Worm (Caenorhabditis elegans) whole organism, young adult: ENCODE measurements around the gene pgl-3.
A peak's percentile ranks its signal among the peaks of the same experiment; 100 is the strongest.

Source experiments
- B0035.1 ChIP-seq: sonication (generic microtip); optimal IDR thresholded peaks from 2 replicates; lab custom pipeline; 2016; ENCODE audit warnings: missing genetic modification characterization, mild to moderate bottlenecking, missing compliant biosample characterization, missing genotype, missing genetic modification reagents
- F57C9.4 ChIP-seq: sonication (generic microtip); optimal IDR thresholded peaks from 2 replicates; lab custom pipeline; 2017; ENCODE audit warnings: mild to moderate bottlenecking, missing genetic modification characterization, missing compliant biosample characterization
- K11D2.4 ChIP-seq: fragments of 200-800 bp; sonication (Bioruptor generic); IDR thresholded peaks from 2 replicates; pipeline ENCODE4 v1.3.6; 2022; ENCODE audit warnings: missing genetic modification reagents, missing genetic modification characterization, missing compliant biosample characterization
- K12H6.12 ChIP-seq: fragments of 200-800 bp; sonication (Bioruptor generic); optimal IDR thresholded peaks from 2 replicates; lab custom pipeline; 2018; ENCODE audit warnings: mild to moderate bottlenecking, missing genetic modification characterization, missing compliant biosample characterization
- Y79H2A.3 ChIP-seq: fragments of 200-800 bp; sonication (Bioruptor generic); conservative IDR thresholded peaks from 2 replicates; pipeline ENCODE4 v1.3.6; 2022; ENCODE audit warnings: missing genetic modification reagents, missing genetic modification characterization, missing compliant biosample characterization
- Y95B8A.8 ChIP-seq: fragments of 200-800 bp; sonication (Bioruptor generic); IDR thresholded peaks from 2 replicates; pipeline ENCODE4 v1.3.6; 2022; ENCODE audit warnings: missing genetic modification reagents, missing genetic modification characterization, missing compliant biosample characterization
- ZK185.1 ChIP-seq: sonication (generic microtip); optimal IDR thresholded peaks from 2 replicates; lab custom pipeline; 2016; ENCODE audit warnings: mild to moderate bottlenecking, missing genetic modification characterization, missing compliant biosample characterization; ENCODE audit not compliant: poor library complexity, severe bottlenecking
- aptf-2 ChIP-seq: fragments of 200-800 bp; sonication (Bioruptor generic); conservative IDR thresholded peaks from 2 replicates; pipeline ENCODE4 v1.3.6; 2022; ENCODE audit warnings: missing genetic modification reagents, missing genetic modification characterization, missing compliant biosample characterization
- atf-7 ChIP-seq: sonication (generic microtip); optimal IDR thresholded peaks from 2 replicates; lab custom pipeline; 2017; ENCODE audit warnings: mild to moderate bottlenecking, missing genetic modification characterization, missing compliant biosample characterization
- athp-1 ChIP-seq: sonication (generic microtip); optimal IDR thresholded peaks from 2 replicates; lab custom pipeline; 2017; ENCODE audit warnings: mild to moderate bottlenecking, missing genetic modification characterization, missing compliant biosample characterization
- ccch-3 ChIP-seq: fragments of 200-800 bp; sonication (Bioruptor generic); optimal IDR thresholded peaks from 2 replicates; lab custom pipeline; 2018; ENCODE audit warnings: mild to moderate bottlenecking, missing genetic modification characterization, missing compliant biosample characterization
- cebp-1 ChIP-seq, 2 experiments: fragments of 200-800 bp in 1 of 2; sonication (Bioruptor generic) in 1 of 2; sonication (generic microtip) in 1 of 2; IDR thresholded peaks in 1 of 2; optimal IDR thresholded peaks in 1 of 2; 2 replicates each; pipeline versions ENCODE4 v1.3.6 to Lab custom; 2017 to 2022; ENCODE audit warnings: missing compliant biosample characterization in 2 of 2, missing genetic modification characterization in 2 of 2, mild to moderate bottlenecking in 1 of 2, missing genetic modification reagents in 1 of 2, moderate library complexity in 1 of 2
- ceh-100 ChIP-seq: fragments of 200-800 bp; sonication (Bioruptor generic); IDR thresholded peaks from 2 replicates; pipeline ENCODE4 v1.3.6; 2022; ENCODE audit warnings: missing genetic modification reagents, missing genetic modification characterization, missing compliant biosample characterization
- ceh-58 ChIP-seq: fragments of 200-800 bp; sonication (Bioruptor generic); IDR thresholded peaks from 2 replicates; pipeline ENCODE4 v1.3.6; 2022; ENCODE audit warnings: missing genetic modification characterization, missing compliant biosample characterization
- ceh-91 ChIP-seq: fragments of 200-800 bp; sonication (Bioruptor generic); IDR thresholded peaks from 2 replicates; pipeline ENCODE4 v1.3.6; 2022; ENCODE audit warnings: missing genetic modification reagents, missing genetic modification characterization, missing compliant biosample characterization
- die-1 ChIP-seq: sonication (generic microtip); optimal IDR thresholded peaks from 2 replicates; lab custom pipeline; 2016; ENCODE audit warnings: missing genotype, mild to moderate bottlenecking, missing genetic modification characterization, missing compliant biosample characterization
- dox-1 ChIP-seq: fragments of 200-800 bp; sonication (Bioruptor generic); IDR thresholded peaks from 2 replicates; pipeline ENCODE4 v1.3.6; 2022; ENCODE audit warnings: missing genetic modification reagents, missing genetic modification characterization, missing compliant biosample characterization
- efl-1 ChIP-seq: fragments of 150-350 bp; optimal IDR thresholded peaks from 2 replicates; lab custom pipeline; 2014; ENCODE audit warnings: missing biosample characterization, missing genetic modification reagents, missing genetic modification characterization
- egl-18 ChIP-seq: fragments of 200-800 bp; sonication (Bioruptor generic); IDR thresholded peaks from 2 replicates; pipeline ENCODE4 v1.3.6; 2022; ENCODE audit warnings: missing genetic modification reagents, missing genetic modification characterization, missing compliant biosample characterization
- ets-4 ChIP-seq: fragments of 200-800 bp; sonication (Bioruptor generic); optimal IDR thresholded peaks from 2 replicates; lab custom pipeline; 2018; ENCODE audit warnings: mild to moderate bottlenecking, missing genetic modification characterization, missing compliant biosample characterization
- him-1 ChIP-seq: sonication (generic microtip); optimal IDR thresholded peaks from 2 replicates; lab custom pipeline; 2016; ENCODE audit warnings: missing genotype, missing genetic modification reagents, missing genetic modification characterization, missing compliant biosample characterization
- hlh-12 ChIP-seq: sonication (generic microtip); optimal IDR thresholded peaks from 2 replicates; lab custom pipeline; 2016; ENCODE audit warnings: missing genetic modification characterization, missing compliant biosample characterization
- hmg-1.2 ChIP-seq: fragments of 200-800 bp; sonication (Bioruptor generic); IDR thresholded peaks from 2 replicates; pipeline ENCODE4 v1.3.6; 2022; ENCODE audit warnings: missing genetic modification reagents, missing genetic modification characterization, missing compliant biosample characterization
- lag-1 ChIP-seq: fragments of 200-800 bp; sonication (Bioruptor generic); IDR thresholded peaks from 2 replicates; pipeline ENCODE4 v1.3.6; 2022; ENCODE audit warnings: missing genetic modification reagents, missing genetic modification characterization, missing compliant biosample characterization
- let-607 ChIP-seq, 2 experiments: fragments of 200-800 bp in 1 of 2; sonication (Bioruptor generic) in 1 of 2; sonication (generic microtip) in 1 of 2; optimal IDR thresholded peaks; 2 replicates each; lab custom pipeline; 2016 to 2018; ENCODE audit warnings: mild to moderate bottlenecking in 2 of 2, missing compliant biosample characterization in 2 of 2, missing genetic modification characterization in 2 of 2, moderate library complexity in 2 of 2, missing genotype in 1 of 2
- lin-40 ChIP-seq: sonication (generic microtip); optimal IDR thresholded peaks from 2 replicates; lab custom pipeline; 2016; ENCODE audit warnings: missing genetic modification characterization, mild to moderate bottlenecking, missing compliant biosample characterization, missing genotype, missing genetic modification reagents
- lin-54 ChIP-seq: fragments of 200-800 bp; sonication (Bioruptor generic); optimal IDR thresholded peaks from 2 replicates; lab custom pipeline; 2018; ENCODE audit warnings: mild to moderate bottlenecking, missing genetic modification characterization, missing compliant biosample characterization
- madf-3 ChIP-seq: fragments of 200-800 bp; sonication (Bioruptor generic); IDR thresholded peaks from 2 replicates; pipeline ENCODE4 v1.3.6; 2022; ENCODE audit warnings: missing genetic modification reagents, missing genetic modification characterization, missing compliant biosample characterization
- madf-6 ChIP-seq: fragments of 200-800 bp; sonication (Bioruptor generic); IDR thresholded peaks from 2 replicates; pipeline ENCODE4 v1.3.6; 2022; ENCODE audit warnings: missing genetic modification reagents, missing genetic modification characterization, missing compliant biosample characterization
- mes-4 ChIP-seq: sonication (generic microtip); optimal IDR thresholded peaks from 2 replicates; lab custom pipeline; 2016; ENCODE audit warnings: missing genotype, missing genetic modification characterization, missing compliant biosample characterization
- nfya-1 ChIP-seq: sonication (generic microtip); optimal IDR thresholded peaks from 2 replicates; lab custom pipeline; 2017; ENCODE audit warnings: antibody characterized with exemption, missing compliant biosample characterization, missing genetic modification characterization, borderline replicate concordance; ENCODE audit not compliant: insufficient read depth
- nhr-120 ChIP-seq: fragments of 200-800 bp; sonication (Bioruptor generic); IDR thresholded peaks from 2 replicates; pipeline ENCODE4 v1.3.6; 2022; ENCODE audit warnings: missing genetic modification characterization, missing compliant biosample characterization
- nhr-179 ChIP-seq: sonication (generic microtip); optimal IDR thresholded peaks from 2 replicates; lab custom pipeline; 2016; ENCODE audit warnings: mild to moderate bottlenecking, missing genetic modification characterization, missing compliant biosample characterization
- nhr-90 ChIP-seq: sonication (generic microtip); optimal IDR thresholded peaks from 2 replicates; lab custom pipeline; 2016; ENCODE audit warnings: missing genotype, mild to moderate bottlenecking, missing genetic modification characterization, missing compliant biosample characterization
- pbrm-1 ChIP-seq: fragments of 200-800 bp; sonication (Bioruptor generic); IDR thresholded peaks from 2 replicates; pipeline ENCODE4 v1.3.6; 2022; ENCODE audit warnings: missing genetic modification reagents, missing genetic modification characterization, missing compliant biosample characterization
- rcor-1 ChIP-seq: fragments of 200-800 bp; sonication (Bioruptor generic); IDR thresholded peaks from 2 replicates; pipeline ENCODE4 v1.3.6; 2022; ENCODE audit warnings: missing genetic modification reagents, missing genetic modification characterization, missing compliant biosample characterization
- rpc-1 ChIP-seq, 2 experiments: fragments of 150-350 bp in 1 of 2; sonication (generic microtip) in 1 of 2; optimal IDR thresholded peaks; 2 replicates each; lab custom pipeline; 2014 to 2018; ENCODE audit warnings: missing biosample characterization in 1 of 2, missing genetic modification characterization in 1 of 2, missing genetic modification reagents in 1 of 2, missing genotype in 1 of 2
- sea-2 ChIP-seq: fragments of 200-800 bp; sonication (Bioruptor generic); IDR thresholded peaks from 2 replicates; pipeline ENCODE4 v1.3.6; 2022; ENCODE audit warnings: missing genetic modification characterization, missing compliant biosample characterization
- snpc-1.1 ChIP-seq: sonication (generic microtip); optimal IDR thresholded peaks from 2 replicates; lab custom pipeline; 2017; ENCODE audit warnings: missing genetic modification characterization, mild to moderate bottlenecking, missing compliant biosample characterization, antibody characterized with exemption, moderate library complexity, missing genotype, missing genetic modification reagents; ENCODE audit not compliant: insufficient read depth
- snpc-1.3 ChIP-seq: sonication (generic microtip); optimal IDR thresholded peaks from 2 replicates; lab custom pipeline; 2017; ENCODE audit warnings: missing genetic modification characterization, mild to moderate bottlenecking, missing compliant biosample characterization, antibody characterized with exemption, moderate library complexity, missing genotype, missing genetic modification reagents; ENCODE audit not compliant: insufficient read depth
- snpc-4 ChIP-seq, 5 experiments: fragments of 150-350 bp in 1 of 5; sonication (generic microtip) in 4 of 5; optimal IDR thresholded peaks; 2 replicates each; lab custom pipeline; 2014 to 2018; ENCODE audit warnings: missing genetic modification characterization in 5 of 5, missing biosample characterization in 3 of 5, antibody characterized with exemption in 2 of 5, mild to moderate bottlenecking in 2 of 5, missing compliant biosample characterization in 2 of 5, missing genotype in 2 of 5, moderate library complexity in 2 of 5, missing genetic modification reagents in 1 of 5
- tbp1 ChIP-seq: fragments of 200-800 bp; sonication (Bioruptor generic); optimal IDR thresholded peaks from 2 replicates; lab custom pipeline; 2018; ENCODE audit warnings: mild to moderate bottlenecking, missing genetic modification characterization, missing compliant biosample characterization
- tlf-1 ChIP-seq: fragments of 200-800 bp; sonication (Bioruptor generic); optimal IDR thresholded peaks from 2 replicates; lab custom pipeline; 2018; ENCODE audit warnings: mild to moderate bottlenecking, missing genetic modification characterization, missing compliant biosample characterization
- unc-62 ChIP-seq: fragments of 150-350 bp; optimal IDR thresholded peaks from 2 replicates; lab custom pipeline; 2014; ENCODE audit warnings: missing biosample characterization, missing genetic modification reagents, missing genetic modification characterization
- ztf-18 ChIP-seq: sonication (generic microtip); optimal IDR thresholded peaks from 2 replicates; lab custom pipeline; 2016; ENCODE audit warnings: missing genotype, mild to moderate bottlenecking, missing genetic modification characterization, missing compliant biosample characterization

pgl-3 gene

ce11 chrV:4755308-4756029 lies at the start of gene pgl-3 (continued):
- TF ChIP-seq dox-1 (GFP tag; lab: Robert Waterston, UW) = no peak
- peak; percentile 52 for TF ChIP-seq lin-54 (GFP tag; lab: Kevin White, UChicago)
- no peak for TF ChIP-seq ztf-18 (tag; lab: Kevin White, UChicago)
- no peak for TF ChIP-seq let-607 (tag; optimal IDR thresholded peaks at IDR 0.05; lab: Kevin White, UChicago)
- no peak for TF ChIP-seq egl-18
- TF ChIP-seq pbrm-1 (GFP tag; lab: Robert Waterston, UW) = no peak
- TF ChIP-seq B0035.1 (tag; lab: Kevin White, UChicago) = no peak
- TF ChIP-seq mes-4 (tag; lab: Kevin White, UChicago) = no peak
- no peak for TF ChIP-seq F57C9.4 (tag; lab: Kevin White, UChicago)
- no peak for TF ChIP-seq lin-40
- TF ChIP-seq ccch-3 (GFP tag; lab: Kevin White, UChicago) = no peak
- no peak for TF ChIP-seq nhr-90 (tag; lab: Kevin White, UChicago)
- no peak for TF ChIP-seq athp-1 (tag; lab: Kevin White, UChicago)
- no peak for TF ChIP-seq cebp-1 (GFP tag; IDR thresholded peaks at IDR 0.05; lab: Robert Waterston, UW)
- TF ChIP-seq cebp-1 (tag; optimal IDR thresholded peaks at IDR 0.05; lab: Kevin White, UChicago) = peak; percentile 31
- TF ChIP-seq sea-2 = no peak
- TF ChIP-seq snpc-4 (GFP tag; optimal IDR thresholded peaks at IDR 0.05; lab: Kevin White, UChicago) = peak; percentile 24
- no peak for TF ChIP-seq snpc-4 (tag; optimal IDR thresholded peaks at IDR 0.05; lab: Kevin White, UChicago)
- TF ChIP-seq snpc-1.1 = peak; percentile 18
- no peak for TF ChIP-seq hlh-12 (tag; lab: Kevin White, UChicago)
- peak; percentile 34 for TF ChIP-seq hmg-1.2
- no peak for TF ChIP-seq unc-62 (GFP tag; lab: Kevin White, UChicago)
- peak; percentile 70 for TF ChIP-seq madf-6 (GFP tag; lab: Robert Waterston, UW)
- no peak for TF ChIP-seq lag-1
- no peak for TF ChIP-seq atf-7 (tag; lab: Kevin White, UChicago)
- no peak for TF ChIP-seq nhr-120 (GFP tag; lab: Robert Waterston, UW)
- TF ChIP-seq rpc-1 (optimal IDR thresholded peaks at IDR 0.05; lab: Kevin White, UChicago) = no peak
- TF ChIP-seq rpc-1 (tag; optimal IDR thresholded peaks at IDR 0.05; lab: Kevin White, UChicago) = no peak
- TF ChIP-seq K12H6.12 = no peak
- no peak for TF ChIP-seq ceh-100 (GFP tag; lab: Robert Waterston, UW)
- TF ChIP-seq nfya-1 (tag; lab: Kevin White, UChicago) = no peak
- no peak for TF ChIP-seq ZK185.1 (tag; lab: Kevin White, UChicago)
- peak; percentile 20 for TF ChIP-seq snpc-1.3 (tag; lab: Kevin White, UChicago)

DNA sequence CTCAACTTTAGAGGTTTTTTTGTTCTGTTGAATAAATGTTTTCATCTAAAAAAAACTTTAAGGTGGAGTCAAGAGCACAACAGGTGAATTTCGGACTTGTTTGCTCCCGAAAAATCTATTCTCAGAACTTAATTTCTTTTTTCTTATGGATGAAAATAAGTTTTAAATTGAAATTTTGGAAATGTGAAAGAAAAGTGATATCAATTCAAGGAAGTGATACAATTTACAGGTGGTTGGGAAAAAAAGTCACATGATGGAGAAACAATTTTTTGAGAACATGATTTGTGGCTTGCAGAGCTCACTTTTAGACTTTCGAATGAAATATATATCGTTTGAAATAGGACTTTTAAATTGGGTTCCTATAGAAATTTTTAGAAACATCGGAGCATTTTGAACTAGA lies 48.1 kb upstream of the pgl-3 start:
- no peak for TF ChIP-seq mes-4 (tag; lab: Kevin White, UChicago)
- no peak for TF ChIP-seq rcor-1 (GFP tag; lab: Robert Waterston, UW)
- no peak for TF ChIP-seq aptf-2 (GFP tag; lab: Robert Waterston, UW)
- TF ChIP-seq madf-3 = no peak
- TF ChIP-seq Y95B8A.8 (GFP tag; lab: Robert Waterston, UW) = no peak
- TF ChIP-seq Y79H2A.3 (GFP tag; lab: Robert Waterston, UW) = no peak
- no peak for TF ChIP-seq efl-1 (GFP tag; lab: Kevin White, UChicago)
- no peak for TF ChIP-seq ets-4 (GFP tag; lab: Kevin White, UChicago)
- TF ChIP-seq ceh-91 = no peak
- no peak for TF ChIP-seq atf-7 (tag; lab: Kevin White, UChicago)
- no peak for TF ChIP-seq snpc-1.1
- TF ChIP-seq lin-40 = no peak
- no peak for TF ChIP-seq tlf-1 (GFP tag; lab: Kevin White, UChicago)
- no peak for TF ChIP-seq die-1 (tag; lab: Kevin White, UChicago)
- TF ChIP-seq nhr-179 = no peak
- TF ChIP-seq hlh-12 (tag; lab: Kevin White, UChicago) = no peak
- TF ChIP-seq K11D2.4 (GFP tag; lab: Robert Waterston, UW) = no peak
- no peak for TF ChIP-seq tbp1
- TF ChIP-seq him-1 (tag; lab: Kevin White, UChicago) = no peak
- TF ChIP-seq ceh-58 (GFP tag; lab: Robert Waterston, UW) = no peak
